Fruit fly (Drosophila melanogaster) whole organism, pupa: ENCODE measurements around the gene mus304.

Experiments
- CG4496 ChIP-seq: fragments of 200-800 bp; sonication (Bioruptor generic); IDR thresholded peaks from 3 replicates; pipeline ENCODE4 v1.3.6; 2022; ENCODE audit warnings: missing biosample characterization, missing genetic modification characterization
- D1 ChIP-seq: fragments of 200-800 bp; sonication (Bioruptor generic); optimal IDR thresholded peaks from 2 replicates; lab custom pipeline; 2018; ENCODE audit warnings: missing biosample characterization, mild to moderate bottlenecking, missing genetic modification characterization, moderate library complexity

dm6 chr3L:18109459-18109863 lies at the start of gene mus304, which contains the start of gene Polr3D:
- no peak for TF ChIP-seq CG4496 (GFP tag; lab: Robert Waterston, UW)
- no peak for TF ChIP-seq D1
